Fruit fly (Drosophila melanogaster) Kc167 (cell line): ENCODE results near the gene CG32986.

Source experiments
- Myc ChIP-seq: fragments of >200 bp; optimal IDR thresholded peaks from 2 replicates; lab custom pipeline; 2017; ENCODE audit warnings: missing external identifiers
- Sin3A ChIP-seq: fragments of >200 bp; optimal IDR thresholded peaks from 2 replicates; lab custom pipeline; 2018; ENCODE audit warnings: missing external identifiers
- h ChIP-seq: fragments of >200 bp; optimal IDR thresholded peaks from 3 replicates; lab custom pipeline; 2018; ENCODE audit warnings: missing external identifiers
- insv ChIP-seq: fragments of >200 bp; optimal IDR thresholded peaks from 3 replicates; lab custom pipeline; 2018; ENCODE audit warnings: missing external identifiers
- psq ChIP-seq: fragments of >200 bp; optimal IDR thresholded peaks from 2 replicates; lab custom pipeline; 2017; ENCODE audit warnings: missing external identifiers
- ttk ChIP-seq: sonication (Bioruptor generic); optimal IDR thresholded peaks from 2 replicates; lab custom pipeline; 2017; ENCODE audit warnings: missing external identifiers

CG32986 gene

DNA sequence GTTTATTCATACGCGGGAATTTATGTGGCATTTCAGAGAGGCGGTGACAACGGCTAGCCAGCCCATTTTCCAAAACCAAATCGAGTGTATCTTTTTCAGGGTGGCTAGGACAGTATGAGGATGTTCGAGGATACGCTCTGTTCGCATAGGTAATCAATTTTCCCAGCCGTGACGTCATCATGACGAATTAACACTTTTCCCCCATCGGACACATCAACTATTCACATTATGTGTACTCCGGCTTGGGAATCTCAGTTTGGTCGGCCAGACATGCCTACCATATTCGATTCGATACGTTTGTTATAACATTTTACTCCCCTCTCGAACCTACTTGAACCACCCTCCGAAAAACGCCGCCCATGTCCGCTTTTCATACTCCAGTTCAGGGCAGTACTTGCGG lies 19.0 kb upstream of the CG32986 start:
- TF ChIP-seq Myc (lab: Kevin White, UChicago) (no peak), h (lab: Kevin White, UChicago) (no peak), psq (lab: Kevin White, UChicago) (no peak), ttk (no peak), insv (lab: Kevin White, UChicago) (no peak), Sin3A (lab: Kevin White, UChicago) (no peak)

dm6 chr2L:8844693-8845092 lies 17.9 kb upstream of the CG32986 start:
- TF ChIP-seq insv (lab: Kevin White, UChicago): no peak
- no peak for TF ChIP-seq Sin3A (lab: Kevin White, UChicago)
- TF ChIP-seq h (lab: Kevin White, UChicago): no peak
- no peak for TF ChIP-seq Myc (lab: Kevin White, UChicago)

dm6 chr2L:8845931-8846330 lies 16.6 kb upstream of the CG32986 start:
- no peak for TF ChIP-seq psq (lab: Kevin White, UChicago)
- no peak for TF ChIP-seq h (lab: Kevin White, UChicago)
- no peak for TF ChIP-seq Sin3A (lab: Kevin White, UChicago)
- TF ChIP-seq insv (lab: Kevin White, UChicago): no peak
- TF ChIP-seq Myc (lab: Kevin White, UChicago): no peak
- no peak for TF ChIP-seq ttk

DNA sequence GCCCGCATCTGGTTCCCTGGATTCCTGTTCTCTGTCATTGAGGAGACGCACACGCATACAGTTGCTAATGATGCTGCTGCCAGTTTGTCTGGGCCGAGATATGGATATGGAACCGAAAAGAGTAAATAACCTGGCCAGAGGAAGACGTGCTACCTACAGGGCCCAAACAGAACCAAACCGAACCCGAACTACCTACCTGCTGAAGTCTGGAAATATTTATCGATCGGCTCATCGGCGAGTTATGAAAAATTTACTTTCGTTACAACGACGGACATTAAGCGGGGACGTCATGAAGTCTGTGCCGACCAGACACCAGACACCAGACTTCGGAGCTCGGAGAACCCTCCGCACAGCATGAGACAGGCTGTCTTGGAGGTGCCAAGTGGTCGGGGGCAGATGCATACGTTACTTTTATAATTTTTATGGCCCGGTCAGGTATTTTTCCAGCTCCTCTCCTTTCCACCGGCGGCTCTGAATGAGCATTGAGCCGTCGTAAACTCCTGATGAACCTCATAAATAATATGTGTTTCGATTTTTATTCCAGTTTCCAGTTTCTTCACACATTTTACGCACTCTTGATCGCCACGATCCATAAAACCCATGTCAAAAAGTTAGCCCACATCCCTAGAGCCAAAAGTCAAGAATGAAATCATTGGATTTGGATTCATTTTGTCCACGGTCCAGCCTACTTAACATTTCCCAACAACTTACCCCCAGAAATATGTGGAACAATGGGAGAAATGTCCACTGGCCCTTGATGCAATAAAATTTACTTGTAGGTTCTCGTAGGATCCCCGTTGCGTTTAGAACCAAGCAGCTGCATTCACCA lies 15.6 kb upstream of the CG32986 start:
- TF ChIP-seq h (lab: Kevin White, UChicago): no peak
- no peak for TF ChIP-seq Myc (lab: Kevin White, UChicago)
- no peak for TF ChIP-seq psq (lab: Kevin White, UChicago)
- no peak for TF ChIP-seq Sin3A (lab: Kevin White, UChicago)
- no peak for TF ChIP-seq insv (lab: Kevin White, UChicago)
- TF ChIP-seq ttk: no peak

dm6 chr2L:8849170-8849569 lies 13.4 kb upstream of the CG32986 start:
- TF ChIP-seq psq (lab: Kevin White, UChicago): no peak
- TF ChIP-seq Myc (lab: Kevin White, UChicago): no peak
- no peak for TF ChIP-seq h (lab: Kevin White, UChicago)

DNA sequence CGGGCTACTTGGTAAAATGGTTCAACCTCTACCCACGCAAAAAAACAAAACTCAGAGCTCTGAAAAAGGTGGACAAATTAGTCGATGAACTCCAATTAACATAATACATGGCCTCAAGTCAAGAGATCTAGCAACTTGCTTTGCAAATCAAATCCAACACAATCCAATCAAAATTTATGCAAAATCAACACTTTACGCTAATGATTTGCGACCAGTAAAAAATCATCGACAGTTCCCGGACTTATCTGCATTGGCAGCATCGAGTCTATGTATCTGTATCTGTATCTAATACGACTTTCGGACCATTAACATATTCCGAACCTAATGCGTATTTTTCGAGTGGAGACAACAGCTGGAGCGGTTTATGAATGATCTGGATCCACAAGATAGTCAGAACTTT lies 11.5 kb upstream of the CG32986 start:
- TF ChIP-seq h (lab: Kevin White, UChicago) (no peak), ttk (no peak), Myc (lab: Kevin White, UChicago) (no peak), Sin3A (lab: Kevin White, UChicago) (no peak), insv (lab: Kevin White, UChicago) (no peak), psq (lab: Kevin White, UChicago) (no peak)

dm6 chr2L:8852235-8852634 lies 10.3 kb upstream of the CG32986 start:
- TF ChIP-seq Myc (lab: Kevin White, UChicago) (no peak), h (lab: Kevin White, UChicago) (no peak), psq (lab: Kevin White, UChicago) (no peak), ttk (no peak), Sin3A (lab: Kevin White, UChicago) (no peak), insv (lab: Kevin White, UChicago) (no peak)

DNA sequence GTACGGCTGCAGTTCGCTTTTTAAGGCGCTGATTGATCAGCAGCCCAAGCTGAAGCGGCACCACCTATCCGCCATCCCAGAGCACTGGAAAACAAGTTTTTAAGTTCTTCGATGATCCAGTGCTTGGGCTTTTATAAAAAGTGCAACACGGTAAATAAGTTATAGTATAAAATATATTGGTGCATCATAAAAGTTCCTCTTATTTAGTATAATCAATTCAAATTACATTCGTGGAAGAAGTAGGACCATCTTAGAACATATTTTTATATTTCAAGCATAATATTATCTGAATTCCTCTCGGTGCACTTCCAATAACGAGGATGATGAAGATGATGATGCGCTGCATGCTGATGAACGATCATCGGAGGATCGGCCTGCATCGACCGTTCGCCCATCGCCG lies 7.1 kb upstream of the CG32986 start:
- TF ChIP-seq h (lab: Kevin White, UChicago): no peak
- no peak for TF ChIP-seq ttk
- TF ChIP-seq psq (lab: Kevin White, UChicago): no peak
- no peak for TF ChIP-seq Sin3A (lab: Kevin White, UChicago)
- TF ChIP-seq insv (lab: Kevin White, UChicago): no peak

DNA sequence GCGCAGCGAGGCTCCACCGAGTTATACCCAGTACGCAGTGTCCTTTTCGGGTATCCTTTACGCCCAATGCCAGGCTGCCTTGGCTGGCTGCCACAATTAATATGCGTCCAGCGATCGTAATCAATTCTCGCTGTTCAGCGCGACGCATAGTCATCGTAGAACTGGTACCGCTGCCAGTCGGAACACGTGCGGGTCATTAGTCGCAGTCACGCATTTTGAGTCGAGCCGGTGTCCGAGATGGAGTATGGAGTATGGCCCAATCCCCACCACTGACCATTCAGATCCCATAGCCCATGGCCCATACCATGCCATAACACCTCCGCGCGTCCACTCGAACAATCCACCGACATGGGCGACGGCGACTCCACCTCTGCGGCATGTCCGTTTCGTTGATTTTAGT lies 4.8 kb upstream of the CG32986 start:
- no peak for TF ChIP-seq Sin3A (lab: Kevin White, UChicago)
- TF ChIP-seq h (lab: Kevin White, UChicago): no peak

DNA sequence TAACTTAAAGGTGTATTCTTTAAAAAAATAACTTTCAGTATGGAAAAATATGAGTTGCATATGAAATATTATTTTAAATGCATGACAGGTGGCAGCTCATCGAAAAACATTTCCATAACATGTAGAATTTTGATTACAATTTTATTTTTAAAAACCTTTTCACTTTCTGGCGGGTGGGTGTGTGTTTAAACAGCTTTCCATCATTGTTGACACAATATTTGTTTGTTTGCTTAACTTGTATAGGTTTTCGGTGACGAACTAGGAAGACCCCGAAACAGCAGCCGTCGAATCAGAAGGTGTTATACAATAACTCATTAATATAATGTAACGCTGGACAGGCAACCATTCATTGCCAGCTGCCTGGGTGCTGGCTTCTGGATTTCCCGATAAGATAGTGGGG lies 2.7 kb upstream of the CG32986 start:
- TF ChIP-seq insv (lab: Kevin White, UChicago): no peak
- no peak for TF ChIP-seq Sin3A (lab: Kevin White, UChicago)
- TF ChIP-seq ttk: no peak
- TF ChIP-seq Myc (lab: Kevin White, UChicago): no peak
- no peak for TF ChIP-seq h (lab: Kevin White, UChicago)
- no peak for TF ChIP-seq psq (lab: Kevin White, UChicago)

- TF ChIP-seq insv (lab: Kevin White, UChicago): no peak
- TF ChIP-seq Myc (lab: Kevin White, UChicago): no peak
- TF ChIP-seq psq (lab: Kevin White, UChicago): no peak
- TF ChIP-seq Sin3A (lab: Kevin White, UChicago): no peak
- no peak for TF ChIP-seq h (lab: Kevin White, UChicago)
- TF ChIP-seq ttk: no peak
Observed at dm6 chr2L:8860767-8861166, 1.8 kb upstream of the CG32986 start.

- no peak for TF ChIP-seq psq (lab: Kevin White, UChicago)
- no peak for TF ChIP-seq ttk
- no peak for TF ChIP-seq Myc (lab: Kevin White, UChicago)
- no peak for TF ChIP-seq insv (lab: Kevin White, UChicago)
- no peak for TF ChIP-seq Sin3A (lab: Kevin White, UChicago)
- TF ChIP-seq h (lab: Kevin White, UChicago): no peak
Observed at dm6 chr2L:8863511-8863910, 935 bp downstream of the CG32986 start, which contains the start of gene CG32987. Gene CG32987 (plus strand): TSS chr2L:8863811.
